Worm (Caenorhabditis elegans) whole organism, young adult: ENCODE data around the gene Y45F3A.5.

ENCODE experiments used
- B0261.1 ChIP-seq: sonication (generic microtip); optimal IDR thresholded peaks from 2 replicates; lab custom pipeline; 2016; ENCODE audit warnings: mild to moderate bottlenecking, missing genetic modification characterization, moderate library complexity, missing compliant biosample characterization
- C17E4.6 ChIP-seq: fragments of 200-800 bp; sonication (Bioruptor generic); IDR thresholded peaks from 2 replicates; pipeline ENCODE4 v1.3.6; 2022; ENCODE audit warnings: missing genetic modification reagents, missing genetic modification characterization, missing compliant biosample characterization
- F33H1.4 ChIP-seq: fragments of 200-800 bp; sonication (Bioruptor generic); IDR thresholded peaks from 2 replicates; pipeline ENCODE4 v1.3.6; 2022; ENCODE audit warnings: missing genetic modification reagents, missing genetic modification characterization, missing compliant biosample characterization
- F39B2.1 ChIP-seq: fragments of 200-800 bp; sonication (Bioruptor generic); IDR thresholded peaks from 2 replicates; pipeline ENCODE4 v1.3.6; 2022; ENCODE audit warnings: missing genetic modification reagents, missing genetic modification characterization, missing compliant biosample characterization
- F49E8.2 ChIP-seq: sonication (generic microtip); optimal IDR thresholded peaks from 3 replicates; lab custom pipeline; 2017; ENCODE audit warnings: missing genetic modification characterization, mild to moderate bottlenecking, missing compliant biosample characterization, antibody characterized with exemption, moderate library complexity; ENCODE audit not compliant: insufficient read depth
- F52B5.7 ChIP-seq: sonication (generic microtip); optimal IDR thresholded peaks from 2 replicates; lab custom pipeline; 2016; ENCODE audit warnings: mild to moderate bottlenecking, missing genetic modification characterization, missing compliant biosample characterization
- K12H6.12 ChIP-seq: fragments of 200-800 bp; sonication (Bioruptor generic); optimal IDR thresholded peaks from 2 replicates; lab custom pipeline; 2018; ENCODE audit warnings: mild to moderate bottlenecking, missing genetic modification characterization, missing compliant biosample characterization
- T26A5.8 ChIP-seq: sonication (generic microtip); optimal IDR thresholded peaks from 2 replicates; lab custom pipeline; 2016; ENCODE audit warnings: missing genetic modification characterization, missing compliant biosample characterization
- Y53G8AR.9 ChIP-seq: fragments of 200-800 bp; sonication (Bioruptor generic); conservative IDR thresholded peaks from 2 replicates; pipeline ENCODE4 v1.3.6; 2022; ENCODE audit warnings: missing genetic modification reagents, missing genetic modification characterization, missing compliant biosample characterization
- Y56A3A.18 ChIP-seq: fragments of 200-800 bp; sonication (Bioruptor generic); IDR thresholded peaks from 2 replicates; pipeline ENCODE4 v1.3.6; 2022; ENCODE audit warnings: missing genetic modification reagents, missing genetic modification characterization, missing compliant biosample characterization
- ZK185.1 ChIP-seq: sonication (generic microtip); optimal IDR thresholded peaks from 2 replicates; lab custom pipeline; 2016; ENCODE audit warnings: mild to moderate bottlenecking, missing genetic modification characterization, missing compliant biosample characterization; ENCODE audit not compliant: poor library complexity, severe bottlenecking
- aptf-3 ChIP-seq: fragments of 200-800 bp; sonication (Bioruptor generic); IDR thresholded peaks from 2 replicates; pipeline ENCODE4 v1.3.6; 2022; ENCODE audit warnings: missing genetic modification characterization, missing compliant biosample characterization
- athp-1 ChIP-seq: sonication (generic microtip); optimal IDR thresholded peaks from 2 replicates; lab custom pipeline; 2017; ENCODE audit warnings: mild to moderate bottlenecking, missing genetic modification characterization, missing compliant biosample characterization
- attf-5 ChIP-seq: fragments of 200-800 bp; sonication (Bioruptor generic); optimal IDR thresholded peaks from 2 replicates; lab custom pipeline; 2018; ENCODE audit warnings: mild to moderate bottlenecking, missing genetic modification characterization, missing compliant biosample characterization
- bed-2 ChIP-seq: fragments of 200-800 bp; sonication (Bioruptor generic); IDR thresholded peaks from 2 replicates; pipeline ENCODE4 v1.3.6; 2022; ENCODE audit warnings: missing genetic modification reagents, missing genetic modification characterization, missing compliant biosample characterization
- ccch-3 ChIP-seq: fragments of 200-800 bp; sonication (Bioruptor generic); optimal IDR thresholded peaks from 2 replicates; lab custom pipeline; 2018; ENCODE audit warnings: mild to moderate bottlenecking, missing genetic modification characterization, missing compliant biosample characterization
- ceh-27 ChIP-seq: fragments of 200-800 bp; sonication (Bioruptor generic); optimal IDR thresholded peaks from 2 replicates; lab custom pipeline; 2018; ENCODE audit warnings: mild to moderate bottlenecking, missing genetic modification characterization, moderate library complexity, missing compliant biosample characterization
- ceh-91 ChIP-seq: fragments of 200-800 bp; sonication (Bioruptor generic); IDR thresholded peaks from 2 replicates; pipeline ENCODE4 v1.3.6; 2022; ENCODE audit warnings: missing genetic modification reagents, missing genetic modification characterization, missing compliant biosample characterization
- chd-7 ChIP-seq: sonication (generic microtip); optimal IDR thresholded peaks from 2 replicates; lab custom pipeline; 2016; ENCODE audit warnings: mild to moderate bottlenecking, missing genetic modification characterization, moderate library complexity, missing compliant biosample characterization
- efl-1 ChIP-seq: fragments of 150-350 bp; optimal IDR thresholded peaks from 2 replicates; lab custom pipeline; 2014; ENCODE audit warnings: missing biosample characterization, missing genetic modification reagents, missing genetic modification characterization
- him-1 ChIP-seq: sonication (generic microtip); optimal IDR thresholded peaks from 2 replicates; lab custom pipeline; 2016; ENCODE audit warnings: missing genotype, missing genetic modification reagents, missing genetic modification characterization, missing compliant biosample characterization
- hlh-12 ChIP-seq: sonication (generic microtip); optimal IDR thresholded peaks from 2 replicates; lab custom pipeline; 2016; ENCODE audit warnings: missing genetic modification characterization, missing compliant biosample characterization
- hsf-1 ChIP-seq: fragments of 200-800 bp; sonication (Bioruptor generic); IDR thresholded peaks from 2 replicates; pipeline ENCODE4 v1.3.6; 2022; ENCODE audit warnings: missing genetic modification reagents, missing genetic modification characterization, missing compliant biosample characterization
- let-607 ChIP-seq, 2 experiments: fragments of 200-800 bp in 1 of 2; sonication (Bioruptor generic) in 1 of 2; sonication (generic microtip) in 1 of 2; optimal IDR thresholded peaks; 2 replicates each; lab custom pipeline; 2016 to 2018; ENCODE audit warnings: mild to moderate bottlenecking in 2 of 2, missing compliant biosample characterization in 2 of 2, missing genetic modification characterization in 2 of 2, moderate library complexity in 2 of 2, missing genotype in 1 of 2
- lin-40 ChIP-seq: sonication (generic microtip); optimal IDR thresholded peaks from 2 replicates; lab custom pipeline; 2016; ENCODE audit warnings: missing genetic modification characterization, mild to moderate bottlenecking, missing compliant biosample characterization, missing genotype, missing genetic modification reagents
- lir-1 ChIP-seq: fragments of 200-800 bp; sonication (Bioruptor generic); conservative IDR thresholded peaks from 2 replicates; pipeline ENCODE4 v1.3.6; 2022; ENCODE audit warnings: missing genetic modification reagents, missing genetic modification characterization, missing compliant biosample characterization
- lsl-1 ChIP-seq: fragments of 200-800 bp; sonication (Bioruptor generic); optimal IDR thresholded peaks from 2 replicates; lab custom pipeline; 2018; ENCODE audit warnings: mild to moderate bottlenecking, missing genetic modification characterization, moderate library complexity, missing compliant biosample characterization
- madf-10 ChIP-seq: sonication (generic microtip); optimal IDR thresholded peaks from 2 replicates; lab custom pipeline; 2016; ENCODE audit warnings: mild to moderate bottlenecking, missing genetic modification characterization, missing compliant biosample characterization
- mcd-1 ChIP-seq: fragments of 200-800 bp; sonication (Bioruptor generic); IDR thresholded peaks from 2 replicates; pipeline ENCODE4 v1.3.6; 2022; ENCODE audit warnings: missing genetic modification reagents, missing genetic modification characterization, missing compliant biosample characterization
- mes-4 ChIP-seq: sonication (generic microtip); optimal IDR thresholded peaks from 2 replicates; lab custom pipeline; 2016; ENCODE audit warnings: missing genotype, missing genetic modification characterization, missing compliant biosample characterization
- nfya-1 ChIP-seq: sonication (generic microtip); optimal IDR thresholded peaks from 2 replicates; lab custom pipeline; 2017; ENCODE audit warnings: antibody characterized with exemption, missing compliant biosample characterization, missing genetic modification characterization, borderline replicate concordance; ENCODE audit not compliant: insufficient read depth
- nfya-2 ChIP-seq: fragments of 200-800 bp; sonication (Bioruptor generic); IDR thresholded peaks from 2 replicates; pipeline ENCODE4 v1.3.6; 2022; ENCODE audit warnings: missing genetic modification reagents, missing genetic modification characterization, missing compliant biosample characterization
- nfyb-1 ChIP-seq: fragments of 200-800 bp; sonication (Bioruptor generic); IDR thresholded peaks from 2 replicates; pipeline ENCODE4 v1.3.6; 2022; ENCODE audit warnings: missing genetic modification reagents, missing genetic modification characterization, missing compliant biosample characterization
- rpc-1 ChIP-seq, 2 experiments: fragments of 150-350 bp in 1 of 2; sonication (generic microtip) in 1 of 2; optimal IDR thresholded peaks; 2 replicates each; lab custom pipeline; 2014 to 2018; ENCODE audit warnings: missing biosample characterization in 1 of 2, missing genetic modification characterization in 1 of 2, missing genetic modification reagents in 1 of 2, missing genotype in 1 of 2
- snpc-4 ChIP-seq, 5 experiments: fragments of 150-350 bp in 1 of 5; sonication (generic microtip) in 4 of 5; optimal IDR thresholded peaks; 2 replicates each; lab custom pipeline; 2014 to 2018; ENCODE audit warnings: missing genetic modification characterization in 5 of 5, missing biosample characterization in 3 of 5, antibody characterized with exemption in 2 of 5, mild to moderate bottlenecking in 2 of 5, missing compliant biosample characterization in 2 of 5, missing genotype in 2 of 5, moderate library complexity in 2 of 5, missing genetic modification reagents in 1 of 5
- xnd-1 ChIP-seq: sonication (generic microtip); optimal IDR thresholded peaks from 2 replicates; lab custom pipeline; 2016; ENCODE audit warnings: missing genotype, missing genetic modification reagents, missing genetic modification characterization, missing compliant biosample characterization
- zfh-2 ChIP-seq: fragments of 200-800 bp; sonication (Bioruptor generic); conservative IDR thresholded peaks from 2 replicates; pipeline ENCODE4 v1.3.6; 2022; ENCODE audit warnings: missing genetic modification reagents, missing genetic modification characterization, missing compliant biosample characterization
- ztf-18 ChIP-seq: sonication (generic microtip); optimal IDR thresholded peaks from 2 replicates; lab custom pipeline; 2016; ENCODE audit warnings: missing genotype, mild to moderate bottlenecking, missing genetic modification characterization, missing compliant biosample characterization
- ztf-25 ChIP-seq: fragments of 200-800 bp; sonication (Bioruptor generic); IDR thresholded peaks from 2 replicates; pipeline ENCODE4 v1.3.6; 2022; ENCODE audit warnings: missing genetic modification reagents, missing genetic modification characterization, missing compliant biosample characterization
- ztf-26 ChIP-seq: sonication (generic microtip); optimal IDR thresholded peaks from 2 replicates; lab custom pipeline; 2017; ENCODE audit warnings: missing genetic modification characterization, missing compliant biosample characterization
- ztf-28 ChIP-seq: fragments of 200-800 bp; sonication (Bioruptor generic); IDR thresholded peaks from 2 replicates; pipeline ENCODE4 v1.3.6; 2022; ENCODE audit warnings: missing genetic modification reagents, missing genetic modification characterization, missing compliant biosample characterization
- ztf-3 ChIP-seq: fragments of 200-800 bp; sonication (Bioruptor generic); optimal IDR thresholded peaks from 2 replicates; lab custom pipeline; 2018; ENCODE audit warnings: mild to moderate bottlenecking, missing genetic modification characterization, missing compliant biosample characterization

The Y45F3A.5 gene

DNA sequence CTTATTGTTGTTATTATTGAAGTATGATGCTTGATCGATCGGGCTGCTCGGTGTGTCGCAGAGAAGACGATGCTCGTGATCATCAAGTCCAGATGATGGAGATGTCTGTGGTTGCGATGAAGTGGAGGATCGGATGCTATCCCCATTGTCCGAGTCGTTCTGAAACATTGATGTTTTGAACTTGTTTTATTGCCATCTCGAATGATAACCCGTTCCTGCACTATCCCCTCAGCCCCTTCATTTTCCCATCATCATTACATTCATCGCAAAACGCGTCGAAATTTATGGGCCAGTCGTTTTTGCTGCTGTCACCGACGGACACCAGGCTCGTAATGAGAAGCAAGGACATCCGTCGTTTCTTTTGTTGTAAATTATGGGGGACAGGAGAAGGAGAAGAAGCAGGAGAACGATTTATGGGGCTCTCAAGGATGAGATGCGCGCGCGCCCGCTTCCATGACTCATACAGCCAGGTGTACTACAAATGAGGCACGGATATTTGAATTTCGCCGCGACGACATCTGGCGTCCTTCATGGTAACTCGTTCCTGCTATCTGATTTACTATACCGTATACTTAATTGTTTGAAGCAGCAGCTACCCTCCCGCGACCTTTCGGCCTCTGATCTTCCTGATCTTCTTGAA is 45.8 kb upstream of the Y45F3A.5 start:
- no peak for TF ChIP-seq ccch-3 (GFP tag; lab: Kevin White, UChicago)
- no peak for TF ChIP-seq hlh-12 (tag; lab: Kevin White, UChicago)
- no peak for TF ChIP-seq ztf-25 (GFP tag; lab: Robert Waterston, UW)
- no peak for TF ChIP-seq nfya-1
- no peak for TF ChIP-seq xnd-1 (tag; lab: Kevin White, UChicago)
- no peak for TF ChIP-seq mes-4 (tag; lab: Kevin White, UChicago)
- TF ChIP-seq snpc-4 (GFP tag; optimal IDR thresholded peaks at IDR 0.05; lab: Kevin White, UChicago) = no peak
- TF ChIP-seq snpc-4 (tag; optimal IDR thresholded peaks at IDR 0.05; lab: Kevin White, UChicago) = no peak
- TF ChIP-seq ztf-3 (GFP tag; lab: Kevin White, UChicago) = no peak
- TF ChIP-seq bed-2 (GFP tag; lab: Robert Waterston, UW) = no peak
- no peak for TF ChIP-seq efl-1 (GFP tag; lab: Kevin White, UChicago)
- no peak for TF ChIP-seq F39B2.1 (GFP tag; lab: Robert Waterston, UW)
- no peak for TF ChIP-seq lsl-1
- TF ChIP-seq Y53G8AR.9 (GFP tag; lab: Robert Waterston, UW) = no peak
- no peak for TF ChIP-seq madf-10 (tag; lab: Kevin White, UChicago)
- TF ChIP-seq C17E4.6 (GFP tag; lab: Robert Waterston, UW) = no peak
- TF ChIP-seq ztf-18 (tag; lab: Kevin White, UChicago) = no peak
- no peak for TF ChIP-seq let-607 (tag; optimal IDR thresholded peaks at IDR 0.05; lab: Kevin White, UChicago)
- no peak for TF ChIP-seq rpc-1 (optimal IDR thresholded peaks at IDR 0.05; lab: Kevin White, UChicago)
- no peak for TF ChIP-seq rpc-1 (tag; optimal IDR thresholded peaks at IDR 0.05; lab: Kevin White, UChicago)
- no peak for TF ChIP-seq F52B5.7 (tag; lab: Kevin White, UChicago)
- no peak for TF ChIP-seq T26A5.8 (tag; lab: Kevin White, UChicago)
- TF ChIP-seq, all 124 proteins: peak for 0

ce11 chrIII:10629795-10630194 is 43.7 kb upstream of the Y45F3A.5 start:
- no peak for TF ChIP-seq zfh-2 (GFP tag; lab: Robert Waterston, UW)

ce11 chrIII:10629043-10629442 is 42.9 kb upstream of the Y45F3A.5 start, which contains the start of gene swt-4:
Gene swt-4 (minus strand): TSS chrIII:10629143.
- TF ChIP-seq hsf-1 (GFP tag; lab: Robert Waterston, UW) (no peak), aptf-3 (GFP tag; lab: Robert Waterston, UW) (no peak), him-1 (tag; lab: Kevin White, UChicago) (no peak), ceh-27 (GFP tag; lab: Kevin White, UChicago) (no peak), ztf-26 (no peak), F49E8.2 (tag; lab: Kevin White, UChicago) (no peak), lir-1 (GFP tag; lab: Robert Waterston, UW) (no peak), efl-1 (GFP tag; lab: Kevin White, UChicago) (no peak), chd-7 (no peak), ZK185.1 (tag; lab: Kevin White, UChicago) (no peak), B0261.1 (tag; lab: Kevin White, UChicago) (no peak), K12H6.12 (tag; lab: Kevin White, UChicago) (no peak)
- TF ChIP-seq, all 124 proteins: peak for 0

DNA sequence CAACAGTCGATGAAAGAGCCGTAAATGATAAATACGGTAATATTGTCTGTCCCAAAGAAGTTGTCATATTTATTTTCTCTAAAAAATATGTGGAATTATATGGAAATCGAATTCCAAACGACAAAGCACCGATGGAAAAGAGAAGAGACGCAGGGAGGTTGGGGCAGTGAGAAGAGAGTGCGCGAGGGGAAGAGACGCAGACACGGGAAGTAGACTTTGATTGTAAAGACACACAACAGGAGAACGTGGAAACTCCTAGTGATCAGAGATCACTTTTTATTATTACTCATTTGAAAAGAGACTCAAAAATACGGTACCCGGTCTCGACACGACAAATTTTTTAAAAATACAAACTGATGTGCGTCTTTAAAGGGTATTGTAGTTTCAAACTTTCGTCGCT is 42.2 kb upstream of the Y45F3A.5 start:
- TF ChIP-seq mcd-1 (GFP tag; lab: Robert Waterston, UW) (peak; percentile 24; the same call in 1 of the 2 replicates), F52B5.7 (tag; lab: Kevin White, UChicago) (no peak), Y56A3A.18 (GFP tag; lab: Robert Waterston, UW) (no peak), nfyb-1 (GFP tag; lab: Robert Waterston, UW) (0 out of 2 replicates have a peak, but pooled peaks have one; percentile 34), snpc-4 (GFP tag; optimal IDR thresholded peaks at IDR 0.05; lab: Kevin White, UChicago) (no peak), snpc-4 (tag; optimal IDR thresholded peaks at IDR 0.05; lab: Kevin White, UChicago) (peak in 1 of 4 experiments; percentile 18), attf-5 (GFP tag; lab: Kevin White, UChicago) (peak; percentile 24), nfya-2 (GFP tag; lab: Robert Waterston, UW) (no peak), ztf-28 (GFP tag; lab: Robert Waterston, UW) (no peak), F33H1.4 (GFP tag; lab: Robert Waterston, UW) (peak; percentile 14; the same call in 1 of the 2 replicates), lin-40 (tag; lab: Kevin White, UChicago) (peak; percentile 32), ceh-91 (GFP tag; lab: Robert Waterston, UW) (no peak), let-607 (tag; optimal IDR thresholded peaks at IDR 0.05; lab: Kevin White, UChicago) (peak in 1 of 2 experiments; percentile 1), athp-1 (tag; lab: Kevin White, UChicago) (no peak)
